Worm (Caenorhabditis elegans): ENCODE results near the gene mpk-1.

DNA sequence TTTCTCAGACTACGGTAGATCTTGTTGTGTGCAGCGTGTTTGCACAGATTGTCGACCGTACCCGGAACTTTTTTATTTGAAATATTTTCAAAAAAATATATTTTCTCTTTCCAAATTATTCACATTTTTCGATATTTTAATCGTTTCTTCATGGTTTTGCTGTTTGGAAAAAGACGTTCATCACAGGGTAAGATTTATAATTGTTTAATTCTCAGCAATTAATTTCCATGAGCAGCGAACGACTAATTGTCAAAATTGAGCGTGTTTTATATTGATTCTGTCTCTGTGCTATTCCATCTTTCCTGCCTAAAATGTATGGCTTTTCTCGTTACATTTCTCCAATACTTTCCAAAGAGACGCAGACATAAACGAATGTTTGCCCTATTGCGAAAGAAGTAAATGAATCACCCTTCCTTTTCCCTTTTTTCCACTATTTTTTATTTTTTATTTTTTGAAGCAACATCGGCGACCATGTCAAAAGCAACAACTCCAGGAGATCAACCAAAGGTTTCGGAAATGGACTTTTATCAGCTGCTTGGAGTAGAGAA, 36.7 kb downstream of the mpk-1 start, which contains the start of gene dnj-16:
- TF ChIP-seq ces-1 (GFP tag; optimal IDR thresholded peaks at IDR 0.05) (no peak), attf-4 (tag; optimal IDR thresholded peaks at IDR 0.05) (no peak), mep-1 (tag; optimal IDR thresholded peaks at IDR 0.05) (peak; percentile 49), pha-4 (GFP tag; IDR thresholded peaks at IDR 0.05) (no peak), pha-4 (tag; optimal IDR thresholded peaks at IDR 0.05) (peak; percentile 49), F26F4.8 (GFP tag; conservative IDR thresholded peaks at IDR 0.05) (no peak), daf-8 (GFP tag; IDR thresholded peaks at IDR 0.05) (no peak), ama-1 (optimal IDR thresholded peaks at IDR 0.05) (no peak), ZK546.5 (tag; optimal IDR thresholded peaks at IDR 0.05) (no peak), ztf-11 (tag; optimal IDR thresholded peaks at IDR 0.05) (no peak)
